Fruit fly (Drosophila melanogaster) whole organism, embryonic: ENCODE results near the gene CG14984.

Experiments
- ATbp ChIP-seq: fragments of 200-800 bp; sonication (Bioruptor generic); optimal IDR thresholded peaks from 2 replicates; lab custom pipeline; 2017; ENCODE audit warnings: missing biosample characterization, mild to moderate bottlenecking, missing genetic modification characterization, missing genetic modification reagents
- Awh ChIP-seq: fragments of 200-800 bp; sonication (Bioruptor generic); IDR thresholded peaks from 2 replicates; pipeline ENCODE4, ENCODE4 v1.3.6; 2022; ENCODE audit warnings: missing biosample characterization, missing genetic modification characterization
- Bgb ChIP-seq: fragments of 200-800 bp; sonication (Bioruptor generic); IDR thresholded peaks from 2 replicates; pipeline ENCODE4 v1.3.6; 2022; ENCODE audit warnings: missing biosample characterization, missing genetic modification characterization; ENCODE audit not compliant: partially characterized antibody
- CG10209 ChIP-seq: fragments of 200-800 bp; sonication (Bioruptor generic); optimal IDR thresholded peaks from 3 replicates; lab custom pipeline; 2017; ENCODE audit warnings: missing biosample characterization, mild to moderate bottlenecking, missing genetic modification characterization, missing genetic modification reagents
- CG10431 ChIP-seq: fragments of 200-800 bp; sonication (Bioruptor generic); optimal IDR thresholded peaks from 3 replicates; lab custom pipeline; 2018; ENCODE audit warnings: missing biosample characterization, mild to moderate bottlenecking, missing genetic modification characterization
- CG10979 ChIP-seq: fragments of 200-800 bp; sonication (Bioruptor generic); optimal IDR thresholded peaks from 2 replicates; lab custom pipeline; 2018; ENCODE audit warnings: missing biosample characterization, mild to moderate bottlenecking, missing genetic modification characterization, moderate library complexity
- CG17328 ChIP-seq: fragments of 200-800 bp; sonication (Bioruptor generic); IDR thresholded peaks from 2 replicates; pipeline ENCODE4 v1.3.6; 2022; ENCODE audit warnings: missing biosample characterization, missing genetic modification characterization
- CG18599 ChIP-seq: fragments of 200-800 bp; sonication (Bioruptor generic); optimal IDR thresholded peaks from 3 replicates; lab custom pipeline; 2017; ENCODE audit warnings: missing biosample characterization, missing genetic modification characterization, mild to moderate bottlenecking, moderate library complexity, missing genetic modification reagents
- CG2120 ChIP-seq: fragments of 200-800 bp; sonication (Bioruptor generic); optimal IDR thresholded peaks from 3 replicates; lab custom pipeline; 2016; ENCODE audit warnings: missing biosample characterization, missing genetic modification characterization
- CG2875 ChIP-seq: fragments of 200-800 bp; sonication (Bioruptor generic); optimal IDR thresholded peaks from 2 replicates; lab custom pipeline; 2017; ENCODE audit warnings: missing biosample characterization, mild to moderate bottlenecking, missing genetic modification characterization, missing genetic modification reagents
- CG3065 ChIP-seq: fragments of 200-800 bp; sonication (Bioruptor generic); optimal IDR thresholded peaks from 2 replicates; lab custom pipeline; 2016; ENCODE audit warnings: missing biosample characterization, missing genetic modification characterization
- CG31224 ChIP-seq: fragments of 200-800 bp; sonication (Bioruptor generic); IDR thresholded peaks from 2 replicates; pipeline ENCODE4 v1.3.6; 2022; ENCODE audit warnings: missing biosample characterization, missing genetic modification characterization
- CG31441 ChIP-seq: fragments of 200-800 bp; sonication (Bioruptor generic); IDR thresholded peaks from 2 replicates; pipeline ENCODE4 v1.3.6; 2022; ENCODE audit warnings: missing biosample characterization, missing genetic modification characterization
- CG32532 ChIP-seq: fragments of 200-800 bp; sonication (Bioruptor generic); IDR thresholded peaks from 2 replicates; pipeline ENCODE4 v1.3.6; 2022; ENCODE audit warnings: missing biosample characterization, missing genetic modification characterization
- CG34224 ChIP-seq: fragments of 200-800 bp; sonication (Bioruptor generic); IDR thresholded peaks from 3 replicates; pipeline ENCODE4 v1.3.6; 2022; ENCODE audit warnings: missing biosample characterization, missing genetic modification characterization; ENCODE audit not compliant: partially characterized antibody
- CG6272 ChIP-seq: fragments of 200-800 bp; sonication (Bioruptor generic); IDR thresholded peaks from 2 replicates; pipeline ENCODE4 v1.3.6; 2022; ENCODE audit warnings: missing biosample characterization, missing genetic modification characterization
- CG7271 ChIP-seq: fragments of 200-800 bp; sonication (Bioruptor generic); optimal IDR thresholded peaks from 2 replicates; lab custom pipeline; 2018; ENCODE audit warnings: missing biosample characterization, mild to moderate bottlenecking, missing genetic modification characterization, moderate library complexity
- CG8281 ChIP-seq: fragments of 200-800 bp; sonication (Bioruptor generic); optimal IDR thresholded peaks from 2 replicates; lab custom pipeline; 2018; ENCODE audit warnings: missing biosample characterization, mild to moderate bottlenecking, missing genetic modification characterization, moderate library complexity
- CG8388 ChIP-seq: fragments of 200-800 bp; sonication (Bioruptor generic); optimal IDR thresholded peaks from 2 replicates; lab custom pipeline; 2019; ENCODE audit warnings: missing biosample characterization, mild to moderate bottlenecking, missing genetic modification characterization, moderate library complexity
- CkIIα-i1 ChIP-seq: fragments of 200-800 bp; sonication (Bioruptor generic); IDR thresholded peaks from 2 replicates; pipeline ENCODE4 v1.3.6; 2022; ENCODE audit warnings: missing biosample characterization, missing genetic modification characterization
- D ChIP-seq, 2 experiments: fragments of 200-800 bp in 1 of 2; fragments of >200 bp in 1 of 2; sonication (Bioruptor generic) in 1 of 2; optimal IDR thresholded peaks; 2 replicates in 1 of 2; 3 replicates in 1 of 2; lab custom pipeline; 2017; ENCODE audit warnings: mild to moderate bottlenecking in 1 of 2, missing biosample characterization in 1 of 2, missing genetic modification characterization in 1 of 2, missing genetic modification reagents in 1 of 2
- Dek ChIP-seq: fragments of 200-800 bp; sonication (Bioruptor generic); optimal IDR thresholded peaks from 3 replicates; lab custom pipeline; 2019; ENCODE audit warnings: missing biosample characterization, mild to moderate bottlenecking, missing genetic modification characterization, moderate library complexity
- ERR ChIP-seq: fragments of 200-800 bp; sonication (Bioruptor generic); optimal IDR thresholded peaks from 2 replicates; lab custom pipeline; 2016; ENCODE audit warnings: missing biosample characterization, missing genetic modification characterization
- Ets65A ChIP-seq: fragments of 200-800 bp; sonication (Bioruptor generic); peaks from one replicate; lab custom pipeline; 2016; ENCODE audit warnings: missing biosample characterization, missing genetic modification characterization
- Gsc ChIP-seq: fragments of 200-800 bp; sonication (Bioruptor generic); IDR thresholded peaks from 2 replicates; pipeline ENCODE4 v1.3.6; 2022; ENCODE audit warnings: missing biosample characterization, missing genetic modification characterization
- H15 ChIP-seq: fragments of 200-800 bp; sonication (Bioruptor generic); IDR thresholded peaks from 3 replicates; pipeline ENCODE4 v1.3.6; 2022; ENCODE audit warnings: missing biosample characterization, missing genetic modification characterization
- HmgZ ChIP-seq: fragments of 200-800 bp; sonication (Bioruptor generic); optimal IDR thresholded peaks from 2 replicates; lab custom pipeline; 2018; ENCODE audit warnings: missing biosample characterization, mild to moderate bottlenecking, missing genetic modification characterization
- Kr ChIP-seq: fragments of 200-800 bp; sonication (Bioruptor generic); optimal IDR thresholded peaks from 2 replicates; lab custom pipeline; 2017; ENCODE audit warnings: missing biosample characterization, mild to moderate bottlenecking, missing genetic modification characterization
- Mad ChIP-seq: fragments of 200-800 bp; sonication (Bioruptor generic); optimal IDR thresholded peaks from 2 replicates; lab custom pipeline; 2016; ENCODE audit warnings: missing biosample characterization, missing genetic modification characterization
- Meics ChIP-seq: fragments of 200-800 bp; sonication (Bioruptor generic); optimal IDR thresholded peaks from 2 replicates; lab custom pipeline; 2017; ENCODE audit warnings: missing biosample characterization, mild to moderate bottlenecking, missing genetic modification characterization
- Rx ChIP-seq: fragments of 200-800 bp; sonication (Bioruptor generic); IDR thresholded peaks from 2 replicates; pipeline ENCODE4 v1.3.6; 2022; ENCODE audit warnings: missing biosample characterization, missing genetic modification characterization
- Usf ChIP-seq: fragments of 200-800 bp; sonication (Bioruptor generic); optimal IDR thresholded peaks from 2 replicates; lab custom pipeline; 2017; ENCODE audit warnings: missing genotype, missing biosample characterization, missing genetic modification characterization
- YL-1 ChIP-seq: fragments of 200-800 bp; sonication (Bioruptor generic); optimal IDR thresholded peaks from 3 replicates; lab custom pipeline; 2017; ENCODE audit warnings: missing biosample characterization, mild to moderate bottlenecking, missing genetic modification characterization
- ato ChIP-seq: fragments of 200-800 bp; sonication (Bioruptor generic); IDR thresholded peaks from 2 replicates; pipeline ENCODE4 v1.3.6; 2022; ENCODE audit warnings: missing biosample characterization, missing genetic modification characterization; ENCODE audit not compliant: partially characterized antibody
- cas ChIP-seq: fragments of 200-800 bp; sonication (Bioruptor generic); IDR thresholded peaks from 2 replicates; pipeline ENCODE4 v1.3.6; 2022; ENCODE audit warnings: missing biosample characterization, missing genetic modification characterization
- cwo ChIP-seq: fragments of 200-800 bp; sonication (Bioruptor generic); optimal IDR thresholded peaks from 3 replicates; lab custom pipeline; 2017; ENCODE audit warnings: missing biosample characterization, missing genetic modification characterization, mild to moderate bottlenecking, moderate library complexity, missing genetic modification reagents
- dan ChIP-seq: fragments of 200-800 bp; sonication (Bioruptor generic); IDR thresholded peaks from 2 replicates; pipeline ENCODE4 v1.3.6; 2022; ENCODE audit warnings: missing biosample characterization, missing genetic modification characterization
- dpn ChIP-seq, 2 experiments: fragments of 200-800 bp; sonication (Bioruptor generic); optimal IDR thresholded peaks; 3 replicates each; lab custom pipeline; 2016; ENCODE audit warnings: missing biosample characterization in 2 of 2, missing genetic modification characterization in 2 of 2
- eve ChIP-seq, 2 experiments: fragments of >200 bp; optimal IDR thresholded peaks; 2 replicates each; lab custom pipeline; 2017; ENCODE audit warnings: missing biosample characterization in 2 of 2, missing genetic modification characterization in 2 of 2
- fu2 ChIP-seq: fragments of 200-800 bp; sonication (Bioruptor generic); optimal IDR thresholded peaks from 2 replicates; lab custom pipeline; 2016; ENCODE audit warnings: missing biosample characterization, missing genetic modification characterization
- gem ChIP-seq: fragments of 200-800 bp; sonication (Bioruptor generic); optimal IDR thresholded peaks from 2 replicates; lab custom pipeline; 2019; ENCODE audit warnings: missing biosample characterization, mild to moderate bottlenecking, missing genetic modification characterization, moderate library complexity
- kay ChIP-seq: fragments of 200-800 bp; sonication (Bioruptor generic); optimal IDR thresholded peaks from 2 replicates; lab custom pipeline; 2016; ENCODE audit warnings: missing biosample characterization, missing genetic modification characterization
- org-1 ChIP-seq: fragments of 200-800 bp; sonication (Bioruptor generic); optimal IDR thresholded peaks from 2 replicates; lab custom pipeline; 2017; ENCODE audit warnings: missing biosample characterization, missing genetic modification characterization
- pita ChIP-seq: fragments of 200-800 bp; sonication (Bioruptor generic); optimal IDR thresholded peaks from 2 replicates; lab custom pipeline; 2017; ENCODE audit warnings: missing biosample characterization, mild to moderate bottlenecking, missing genetic modification characterization
- pzg ChIP-seq: fragments of 200-800 bp; sonication (Bioruptor generic); optimal IDR thresholded peaks from 3 replicates; lab custom pipeline; 2018; ENCODE audit warnings: missing biosample characterization, mild to moderate bottlenecking, missing genetic modification characterization, moderate library complexity
- ro ChIP-seq: fragments of 200-800 bp; sonication (Bioruptor generic); IDR thresholded peaks from 2 replicates; pipeline ENCODE4 v1.3.6; 2022; ENCODE audit warnings: missing biosample characterization, missing genetic modification characterization
- sd ChIP-seq: fragments of 200-800 bp; sonication (Bioruptor generic); optimal IDR thresholded peaks from 3 replicates; lab custom pipeline; 2018; ENCODE audit warnings: missing biosample characterization, mild to moderate bottlenecking, missing genetic modification characterization, moderate library complexity
- tx ChIP-seq: fragments of 200-800 bp; sonication (Bioruptor generic); optimal IDR thresholded peaks from 2 replicates; lab custom pipeline; 2016; ENCODE audit warnings: missing biosample characterization, missing genetic modification characterization
- usp ChIP-seq: fragments of >200 bp; optimal IDR thresholded peaks from 2 replicates; lab custom pipeline; 2017; ENCODE audit warnings: missing biosample characterization, missing genetic modification characterization
- vnd ChIP-seq: fragments of 200-800 bp; sonication (Bioruptor generic); IDR thresholded peaks from 3 replicates; pipeline ENCODE4 v1.3.6; 2022; ENCODE audit warnings: missing biosample characterization, missing genetic modification characterization; ENCODE audit not compliant: partially characterized antibody

Gene CG14984

dm6 chr3L:3983466-3983946 is 31.2 kb upstream of the CG14984 start, which contains the start of gene scrt (continued):
- TF ChIP-seq gem: peak; percentile 86
- no peak for TF ChIP-seq sd (tag; lab: Kevin White, UChicago)
- TF ChIP-seq CG32532 (GFP tag; lab: Robert Waterston, UW): no peak
- no peak for TF ChIP-seq usp (GFP tag; lab: Kevin White, UChicago)
- TF ChIP-seq Rx (GFP tag; lab: Robert Waterston, UW): peak; percentile 51
- 0 out of 2 replicates have a peak, but pooled peaks have one; percentile 24 for TF ChIP-seq Awh (GFP tag; lab: Robert Waterston, UW)
- TF ChIP-seq D (optimal IDR thresholded peaks at IDR 0.05; lab: Kevin White, UChicago): peak; percentile 55
- TF ChIP-seq D (GFP tag; optimal IDR thresholded peaks at IDR 0.05; lab: Kevin White, UChicago): peak; percentile 57
- peak; percentile 30 for TF ChIP-seq ERR (GFP tag; lab: Kevin White, UChicago)
- no peak for TF ChIP-seq CG8281 (tag; lab: Kevin White, UChicago)
- TF ChIP-seq CG10431 (GFP tag; lab: Kevin White, UChicago): no peak
- TF ChIP-seq H15 (GFP tag; lab: Robert Waterston, UW): 0 out of 3 replicates have a peak, but pooled peaks have one; percentile 47
- no peak for TF ChIP-seq CkIIα-i1 (GFP tag; lab: Robert Waterston, UW)
- TF ChIP-seq pzg (GFP tag; lab: Kevin White, UChicago): no peak
- TF ChIP-seq CG34224: peak; percentile 42; the same call in 1 of the 3 replicates
- peak; percentile 53 for TF ChIP-seq CG2120 (GFP tag; lab: Kevin White, UChicago)
- TF ChIP-seq CG10209 (GFP tag; lab: Kevin White, UChicago): peak; percentile 29
- TF ChIP-seq CG10979: peak; percentile 91
- peak; percentile 57 for TF ChIP-seq CG18599 (GFP tag; lab: Kevin White, UChicago)
- 0 out of 2 replicates have a peak, but pooled peaks have one; percentile 33 for TF ChIP-seq CG17328 (GFP tag; lab: Robert Waterston, UW)
- TF ChIP-seq ATbp (GFP tag; lab: Kevin White, UChicago): no peak
- peak; percentile 18 for TF ChIP-seq org-1
- peak; percentile 3 for TF ChIP-seq CG8388 (GFP tag; lab: Kevin White, UChicago)
- TF ChIP-seq pita (GFP tag; lab: Kevin White, UChicago): no peak
- TF ChIP-seq Dek (tag; lab: Kevin White, UChicago): no peak
- TF ChIP-seq fu2 (GFP tag; lab: Kevin White, UChicago): no peak
- no peak for TF ChIP-seq Bgb (GFP tag; lab: Robert Waterston, UW)
- no peak for TF ChIP-seq CG7271 (tag; lab: Kevin White, UChicago)
- no peak for TF ChIP-seq ro
- TF ChIP-seq kay (GFP tag; lab: Kevin White, UChicago): peak; percentile 3
- peak; percentile 51 for TF ChIP-seq HmgZ (tag; lab: Kevin White, UChicago)
- no peak for TF ChIP-seq CG31224
- TF ChIP-seq dan (GFP tag; lab: Robert Waterston, UW): no peak
- TF ChIP-seq Ets65A (GFP tag; lab: Kevin White, UChicago): peak; percentile 82
- 0 out of 2 replicates have a peak, but pooled peaks have one; percentile 37 for TF ChIP-seq CG31441
- TF ChIP-seq dpn (GFP tag; optimal IDR thresholded peaks at IDR 0.05; lab: Kevin White, UChicago): peak in 1 of 2 experiments; percentile 9
- TF ChIP-seq Mad: no peak
- peak; percentile 35 for TF ChIP-seq Meics (GFP tag; lab: Kevin White, UChicago)
- TF ChIP-seq ato (GFP tag; lab: Robert Waterston, UW): no peak
- no peak for TF ChIP-seq Kr (GFP tag; lab: Kevin White, UChicago)
- TF ChIP-seq CG2875: no peak
- no peak for TF ChIP-seq Gsc (GFP tag; lab: Robert Waterston, UW)
- no peak for TF ChIP-seq YL-1 (GFP tag; lab: Kevin White, UChicago)
- TF ChIP-seq CG3065: no peak
- TF ChIP-seq CG6272 (GFP tag; lab: Robert Waterston, UW): no peak
- no peak for TF ChIP-seq tx (GFP tag; lab: Kevin White, UChicago)
- TF ChIP-seq cas (GFP tag; lab: Robert Waterston, UW): no peak
- TF ChIP-seq Usf (GFP tag; lab: Kevin White, UChicago): no peak
- peak in 1 of 2 experiments; percentile 8 for TF ChIP-seq eve (GFP tag; optimal IDR thresholded peaks at IDR 0.05; lab: Kevin White, UChicago)
- TF ChIP-seq cwo (GFP tag; lab: Kevin White, UChicago): no peak
- peak; percentile 67; the same call in 2 of the 3 replicates for TF ChIP-seq vnd (GFP tag; lab: Robert Waterston, UW)
